Worm (Caenorhabditis elegans): Measurements from ENCODE around the gene nmy-1.

ce11 chrX:2865591-2866217 is 43.6 kb upstream of the nmy-1 start:
- TF ChIP-seq ceh-9 (tag; optimal IDR thresholded peaks at IDR 0.05): no peak
- TF ChIP-seq hmg-11 (tag; optimal IDR thresholded peaks at IDR 0.05): no peak
- TF ChIP-seq ZK546.5 (tag; optimal IDR thresholded peaks at IDR 0.05): no peak
- TF ChIP-seq R02D3.7 (tag; optimal IDR thresholded peaks at IDR 0.05): no peak

Measured in whole organism, L3 larva.